Worm (Caenorhabditis elegans): ENCODE measurements around the gene dpy-21.
"Not testable (repeated sequence)": the region's sequence is repeated elsewhere in the genome, so short reads cannot be mapped to it uniquely, and the experiment has no call there.

DNA sequence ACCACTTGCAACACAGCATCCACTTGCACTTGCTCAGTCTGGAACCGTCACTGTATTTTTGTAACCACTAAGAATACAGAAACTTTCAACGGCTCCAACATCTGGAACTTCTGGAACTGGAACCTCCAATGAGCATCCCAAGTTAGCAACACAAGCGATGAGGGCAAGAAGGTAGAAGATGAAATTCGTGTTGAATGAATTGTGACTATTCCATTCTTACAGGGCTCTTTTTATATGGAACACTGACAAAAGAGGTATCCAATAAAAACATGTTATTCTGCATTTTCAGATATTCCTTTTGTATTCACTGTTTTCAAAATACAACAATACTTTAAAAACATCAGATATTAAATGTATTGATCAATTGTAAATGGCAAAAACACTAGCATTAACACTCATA lies 55.0 kb downstream of the dpy-21 start, which contains the start of gene C06H5.11:
- not testable (repeated sequence) for TF ChIP-seq sea-2 (GFP tag; IDR thresholded peaks at IDR 0.05); zim-3 (tag; optimal IDR thresholded peaks at IDR 0.05); ets-4 (GFP tag; optimal IDR thresholded peaks at IDR 0.05); mes-4 (tag; optimal IDR thresholded peaks at IDR 0.05); lir-1 (GFP tag; conservative IDR thresholded peaks at IDR 0.05); him-1 (tag; optimal IDR thresholded peaks at IDR 0.05); F33H1.4 (GFP tag; IDR thresholded peaks at IDR 0.05); xnd-1 (tag; optimal IDR thresholded peaks at IDR 0.05); dpff-1 (tag; optimal IDR thresholded peaks at IDR 0.05)
